Worm (Caenorhabditis elegans) whole organism, late embryonic: ENCODE measurements around the gene T16A1.10.

ENCODE experiments used
- C38D4.7 ChIP-seq: fragments of 200-800 bp; sonication (Bioruptor generic); optimal IDR thresholded peaks from 2 replicates; lab custom pipeline; 2018; ENCODE audit warnings: mild to moderate bottlenecking, missing genetic modification characterization, moderate library complexity, missing compliant biosample characterization
- K02D7.2 ChIP-seq: sonication (generic microtip); optimal IDR thresholded peaks from 2 replicates; lab custom pipeline; 2017; ENCODE audit warnings: mild to moderate bottlenecking, missing genetic modification characterization, missing compliant biosample characterization
- K09A11.1 ChIP-seq: sonication (generic microtip); optimal IDR thresholded peaks from 2 replicates; lab custom pipeline; 2017; ENCODE audit warnings: antibody characterized with exemption, mild to moderate bottlenecking, missing genetic modification characterization, missing compliant biosample characterization; ENCODE audit not compliant: insufficient read depth
- ahr-1 ChIP-seq: sonication (generic microtip); optimal IDR thresholded peaks from 2 replicates; lab custom pipeline; 2016; ENCODE audit warnings: missing genetic modification characterization, missing compliant biosample characterization
- ceh-14 ChIP-seq: sonication (generic microtip); optimal IDR thresholded peaks from 2 replicates; lab custom pipeline; 2016; ENCODE audit warnings: missing genotype, missing genetic modification characterization, missing compliant biosample characterization
- ceh-30 ChIP-seq: fragments of 150-350 bp; optimal IDR thresholded peaks from 2 replicates; lab custom pipeline; 2014; ENCODE audit warnings: missing biosample characterization, missing genetic modification characterization
- ceh-31 ChIP-seq: sonication (generic microtip); optimal IDR thresholded peaks from 2 replicates; lab custom pipeline; 2016; ENCODE audit warnings: missing genetic modification characterization, missing compliant biosample characterization
- ceh-45 ChIP-seq: fragments of 200-800 bp; sonication (Bioruptor generic); IDR thresholded peaks from 2 replicates; pipeline ENCODE4 v1.3.6; 2022; ENCODE audit warnings: missing genetic modification reagents, missing genetic modification characterization, missing compliant biosample characterization
- ceh-48 ChIP-seq: sonication (generic microtip); optimal IDR thresholded peaks from 2 replicates; lab custom pipeline; 2016; ENCODE audit warnings: missing genetic modification characterization, inconsistent platforms, missing compliant biosample characterization
- ceh-6 ChIP-seq: fragments of 200-800 bp; sonication (Bioruptor generic); optimal IDR thresholded peaks from 2 replicates; lab custom pipeline; 2018; ENCODE audit warnings: mild to moderate bottlenecking, missing genetic modification characterization, missing compliant biosample characterization
- ceh-9 ChIP-seq: sonication (generic microtip); optimal IDR thresholded peaks from 2 replicates; lab custom pipeline; 2016; ENCODE audit warnings: mild to moderate bottlenecking, missing genetic modification characterization, inconsistent platforms, missing compliant biosample characterization
- dmd-4 ChIP-seq: sonication (generic microtip); optimal IDR thresholded peaks from 2 replicates; lab custom pipeline; 2016; ENCODE audit warnings: borderline replicate concordance, missing genetic modification characterization, missing compliant biosample characterization
- dve-1 ChIP-seq: sonication (generic microtip); optimal IDR thresholded peaks from 2 replicates; lab custom pipeline; 2017; ENCODE audit warnings: antibody characterized with exemption, mild to moderate bottlenecking, missing genetic modification characterization, missing compliant biosample characterization
- eyg-1 ChIP-seq: sonication (generic microtip); optimal IDR thresholded peaks from 2 replicates; lab custom pipeline; 2016; ENCODE audit warnings: missing genotype, missing genetic modification characterization, missing compliant biosample characterization
- fax-1 ChIP-seq: sonication (generic microtip); optimal IDR thresholded peaks from 2 replicates; lab custom pipeline; 2016; ENCODE audit warnings: missing genotype, missing genetic modification characterization, missing compliant biosample characterization
- fkh-10 ChIP-seq: fragments of 150-350 bp; optimal IDR thresholded peaks from 2 replicates; lab custom pipeline; 2014; ENCODE audit warnings: missing biosample characterization, missing genetic modification reagents, missing genetic modification characterization
- fkh-6 ChIP-seq: sonication (generic microtip); optimal IDR thresholded peaks from 2 replicates; lab custom pipeline; 2016; ENCODE audit warnings: missing genetic modification characterization, missing compliant biosample characterization
- gmeb-2 ChIP-seq: sonication (generic microtip); optimal IDR thresholded peaks from 2 replicates; lab custom pipeline; 2016; ENCODE audit warnings: missing genetic modification characterization, inconsistent platforms, missing compliant biosample characterization
- hlh-15 ChIP-seq: sonication (generic microtip); optimal IDR thresholded peaks from 2 replicates; lab custom pipeline; 2016; ENCODE audit warnings: missing genetic modification characterization, missing compliant biosample characterization
- hlh-30 ChIP-seq: sonication (generic microtip); optimal IDR thresholded peaks from 2 replicates; lab custom pipeline; 2017; ENCODE audit warnings: antibody characterized with exemption, missing genetic modification characterization, missing compliant biosample characterization; ENCODE audit not compliant: insufficient read depth
- hlh-6 ChIP-seq: sonication (generic microtip); optimal IDR thresholded peaks from 2 replicates; lab custom pipeline; 2016; ENCODE audit warnings: missing genotype, missing genetic modification characterization, missing compliant biosample characterization
- hlh-8 ChIP-seq: sonication (generic microtip); optimal IDR thresholded peaks from 2 replicates; lab custom pipeline; 2016; ENCODE audit warnings: missing genotype, missing genetic modification characterization, missing compliant biosample characterization
- lim-6 ChIP-seq: sonication (generic microtip); optimal IDR thresholded peaks from 2 replicates; lab custom pipeline; 2016; ENCODE audit warnings: missing genetic modification characterization, missing compliant biosample characterization
- madf-2 ChIP-seq: sonication (generic microtip); optimal IDR thresholded peaks from 2 replicates; lab custom pipeline; 2017; ENCODE audit warnings: missing genetic modification characterization, missing compliant biosample characterization
- mec-3 ChIP-seq: sonication (generic microtip); optimal IDR thresholded peaks from 2 replicates; lab custom pipeline; 2016; ENCODE audit warnings: borderline replicate concordance, missing genetic modification characterization, missing compliant biosample characterization
- nfya-1 ChIP-seq: sonication (generic microtip); optimal IDR thresholded peaks from 2 replicates; lab custom pipeline; 2017; ENCODE audit warnings: missing genetic modification characterization, mild to moderate bottlenecking, missing compliant biosample characterization, antibody characterized with exemption, moderate library complexity
- nhr-11 ChIP-seq: fragments of 150-350 bp; optimal IDR thresholded peaks from 2 replicates; lab custom pipeline; 2014; ENCODE audit warnings: missing biosample characterization, missing genetic modification characterization
- nhr-232 ChIP-seq: sonication (generic microtip); optimal IDR thresholded peaks from 2 replicates; lab custom pipeline; 2016; ENCODE audit warnings: missing genetic modification characterization, missing compliant biosample characterization
- npax-4 ChIP-seq: sonication (generic microtip); optimal IDR thresholded peaks from 2 replicates; lab custom pipeline; 2016; ENCODE audit warnings: missing genetic modification characterization, missing compliant biosample characterization
- odd-2 ChIP-seq: sonication (generic microtip); optimal IDR thresholded peaks from 2 replicates; lab custom pipeline; 2017; ENCODE audit warnings: antibody characterized with exemption, mild to moderate bottlenecking, missing genetic modification characterization, missing compliant biosample characterization
- pag-3 ChIP-seq: sonication (generic microtip); optimal IDR thresholded peaks from 2 replicates; lab custom pipeline; 2016; ENCODE audit warnings: missing compliant biosample characterization, missing genetic modification characterization, borderline replicate concordance
- pat-9 ChIP-seq: fragments of 200-800 bp; sonication (Bioruptor generic); optimal IDR thresholded peaks from 2 replicates; lab custom pipeline; 2018; ENCODE audit warnings: mild to moderate bottlenecking, missing genetic modification characterization, moderate library complexity, missing compliant biosample characterization
- pax-1 ChIP-seq: fragments of 150-350 bp; optimal IDR thresholded peaks from 2 replicates; lab custom pipeline; 2014; ENCODE audit warnings: missing biosample characterization, missing genetic modification characterization
- pha-4 ChIP-seq: fragments of 150-350 bp; optimal IDR thresholded peaks from 2 replicates; lab custom pipeline; 2018; ENCODE audit warnings: missing biosample characterization, missing genetic modification reagents, missing genetic modification characterization
- pqm-1 ChIP-seq: sonication (generic microtip); optimal IDR thresholded peaks from 2 replicates; lab custom pipeline; 2016; ENCODE audit warnings: missing genetic modification characterization, missing compliant biosample characterization
- sox-2 ChIP-seq: fragments of 200-800 bp; sonication (Bioruptor generic); IDR thresholded peaks from 2 replicates; pipeline ENCODE4 v1.3.6; 2022; ENCODE audit warnings: missing genetic modification reagents, missing genetic modification characterization, missing compliant biosample characterization
- sox-4 ChIP-seq: sonication (generic microtip); optimal IDR thresholded peaks from 2 replicates; lab custom pipeline; 2017; ENCODE audit warnings: mild to moderate bottlenecking, missing genetic modification characterization, inconsistent platforms, missing compliant biosample characterization
- syd-9 ChIP-seq: sonication (generic microtip); optimal IDR thresholded peaks from 2 replicates; lab custom pipeline; 2016; ENCODE audit warnings: mild to moderate bottlenecking, missing genetic modification characterization, moderate library complexity, missing compliant biosample characterization
- tbx-2 ChIP-seq: sonication (generic microtip); optimal IDR thresholded peaks from 2 replicates; lab custom pipeline; 2016; ENCODE audit warnings: missing genetic modification characterization, missing compliant biosample characterization
- tbx-7 ChIP-seq: sonication (generic microtip); optimal IDR thresholded peaks from 2 replicates; lab custom pipeline; 2016; ENCODE audit warnings: missing genotype, missing genetic modification characterization, missing compliant biosample characterization
- unc-3 ChIP-seq, 2 experiments: fragments of 200-800 bp in 1 of 2; sonication (Bioruptor generic) in 1 of 2; sonication (generic microtip) in 1 of 2; conservative IDR thresholded peaks in 1 of 2; optimal IDR thresholded peaks in 1 of 2; 2 replicates each; pipeline versions ENCODE4 v1.3.6 to Lab custom; 2016 to 2022; ENCODE audit warnings: missing compliant biosample characterization in 2 of 2, missing genetic modification characterization in 2 of 2, missing genetic modification reagents in 1 of 2
- unc-55 ChIP-seq: sonication (generic microtip); optimal IDR thresholded peaks from 2 replicates; lab custom pipeline; 2017; ENCODE audit warnings: missing biosample characterization, missing genetic modification reagents, missing genetic modification characterization
- unc-86 ChIP-seq: sonication (generic microtip); optimal IDR thresholded peaks from 2 replicates; lab custom pipeline; 2016; ENCODE audit warnings: missing genetic modification characterization, missing compliant biosample characterization
- ztf-16 ChIP-seq: sonication (generic microtip); optimal IDR thresholded peaks from 2 replicates; lab custom pipeline; 2017; ENCODE audit warnings: missing genetic modification characterization, missing compliant biosample characterization

T16A1.10 gene

DNA sequence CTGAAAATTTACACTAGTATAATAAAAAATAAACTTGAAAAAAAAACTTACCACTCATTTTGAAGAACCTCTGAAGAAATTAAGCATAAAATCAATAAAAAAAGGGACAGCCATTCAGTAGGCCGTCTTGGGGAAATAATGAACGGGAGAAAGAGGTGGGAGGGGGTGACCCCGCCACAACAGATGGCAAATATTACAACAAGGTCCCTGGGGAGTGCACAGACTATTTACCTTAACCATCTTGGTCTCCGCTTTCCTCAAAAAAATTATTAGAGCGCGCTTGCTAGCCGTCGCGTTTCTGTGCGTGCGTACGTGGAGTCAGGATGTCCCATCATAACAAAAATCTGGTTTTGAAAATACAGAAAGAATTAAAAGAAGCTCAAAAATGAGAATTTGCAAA lies at the start of gene T16A1.10:
Gene T16A1.10 (minus strand): TSS at position 123 of the 400 bp plus-strand sequence.
- TF ChIP-seq pax-1 (tag; lab: Kevin White, UChicago) (no peak), madf-2 (tag; lab: Kevin White, UChicago) (no peak), dve-1 (tag; lab: Kevin White, UChicago) (no peak), ceh-14 (tag; lab: Kevin White, UChicago) (no peak), C38D4.7 (no peak), hlh-15 (tag; lab: Kevin White, UChicago) (no peak), fkh-6 (tag; lab: Kevin White, UChicago) (no peak)

DNA sequence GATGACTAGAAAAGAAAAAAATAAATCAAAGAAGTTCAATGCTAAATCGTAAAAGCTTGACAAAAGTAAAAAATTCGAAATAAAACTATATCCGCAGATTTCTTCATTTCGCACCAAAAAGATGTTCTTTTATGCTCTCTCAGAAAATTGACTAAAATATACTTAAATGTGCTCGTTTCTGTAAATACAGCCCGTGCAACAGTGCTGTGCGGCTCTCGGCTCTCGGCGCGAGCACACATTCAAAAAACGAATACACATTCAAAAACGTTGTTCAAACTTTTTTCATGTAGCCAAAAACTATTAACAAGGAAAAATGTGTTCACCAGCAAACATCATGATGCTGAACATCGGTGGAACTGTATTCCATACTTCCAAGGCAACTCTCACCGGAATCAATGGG lies 48.9 kb upstream of the T16A1.10 start, which contains the start of gene C40A11.3:
Gene C40A11.3 (plus strand): TSS at position 301 of the 400 bp plus-strand sequence.
- no peak for TF ChIP-seq syd-9
- no peak for TF ChIP-seq ceh-14 (tag; lab: Kevin White, UChicago)
- no peak for TF ChIP-seq pat-9 (tag; lab: Kevin White, UChicago)
- TF ChIP-seq pha-4 (tag; lab: Kevin White, UChicago) = no peak
- no peak for TF ChIP-seq eyg-1 (tag; lab: Kevin White, UChicago)
- no peak for TF ChIP-seq sox-2 (GFP tag; lab: Robert Waterston, UW)
- TF ChIP-seq ahr-1 = no peak
- TF ChIP-seq tbx-2 (tag; lab: Kevin White, UChicago) = no peak
- no peak for TF ChIP-seq K02D7.2 (tag; lab: Kevin White, UChicago)
- TF ChIP-seq tbx-7 (tag; lab: Kevin White, UChicago) = no peak
- TF ChIP-seq C38D4.7 = no peak
- TF ChIP-seq mec-3 (tag; lab: Kevin White, UChicago) = no peak
- no peak for TF ChIP-seq odd-2 (tag; lab: Kevin White, UChicago)
- TF ChIP-seq unc-3 (GFP tag; conservative IDR thresholded peaks at IDR 0.05; lab: Robert Waterston, UW) = no peak
- no peak for TF ChIP-seq unc-3 (tag; optimal IDR thresholded peaks at IDR 0.05; lab: Kevin White, UChicago)
- TF ChIP-seq sox-4 (tag; lab: Kevin White, UChicago) = no peak

DNA sequence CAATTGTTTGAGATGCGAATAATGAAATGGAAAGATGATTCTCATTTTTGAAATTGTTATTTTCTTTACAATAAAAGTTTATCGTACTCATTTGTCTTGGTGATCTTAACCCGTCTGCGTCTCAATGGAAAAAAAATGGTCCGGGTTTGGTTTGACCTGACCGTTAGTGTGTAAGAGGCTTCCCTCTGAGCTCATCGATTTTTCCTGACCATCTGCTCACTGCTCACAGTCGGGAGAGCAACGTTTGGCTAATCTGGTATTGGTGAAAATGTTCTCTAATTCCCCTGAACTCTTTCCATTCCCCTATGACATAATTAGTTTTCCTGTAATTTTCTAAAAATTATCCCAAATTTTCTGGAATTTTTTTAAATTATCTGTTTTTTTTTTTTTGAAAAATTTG lies 47.0 kb upstream of the T16A1.10 start:
- TF ChIP-seq fkh-10 (GFP tag; lab: Kevin White, UChicago) = no peak
- TF ChIP-seq hlh-6 = no peak
- TF ChIP-seq gmeb-2 = no peak
- TF ChIP-seq K02D7.2 (tag; lab: Kevin White, UChicago) = no peak
- TF ChIP-seq ceh-6 = no peak
- TF ChIP-seq pag-3 = no peak
- no peak for TF ChIP-seq hlh-30 (tag; lab: Kevin White, UChicago)
- no peak for TF ChIP-seq ceh-45 (GFP tag; lab: Robert Waterston, UW)
- no peak for TF ChIP-seq ceh-31 (tag; lab: Kevin White, UChicago)
- no peak for TF ChIP-seq ceh-9 (tag; lab: Kevin White, UChicago)
- TF ChIP-seq npax-4 (tag; lab: Kevin White, UChicago) = no peak
- TF ChIP-seq ceh-30 (tag; lab: Kevin White, UChicago) = no peak
- no peak for TF ChIP-seq fax-1 (tag; lab: Kevin White, UChicago)
- TF ChIP-seq ceh-48 (tag; lab: Kevin White, UChicago) = no peak

- peak; percentile 16 for TF ChIP-seq ceh-48 (tag; lab: Kevin White, UChicago)
- TF ChIP-seq ceh-9 (tag; lab: Kevin White, UChicago) = no peak
Measured at ce11 chrII:2137235-2137634, 45.3 kb upstream of the T16A1.10 start, which contains the start of gene C40A11.4. TSS of gene C40A11.4 (plus strand) at chrII:2137422.

ce11 chrII:2135604-2136003 lies 43.7 kb upstream of the T16A1.10 start, which contains the start of gene hpo-7:
TSS of gene hpo-7 (minus strand) at chrII:2135704.
- TF ChIP-seq nhr-232 (tag; lab: Kevin White, UChicago) = no peak
- TF ChIP-seq dmd-4 = no peak
- no peak for TF ChIP-seq unc-86
- no peak for TF ChIP-seq ztf-16 (tag; lab: Kevin White, UChicago)
- TF ChIP-seq pax-1 (tag; lab: Kevin White, UChicago) = no peak
- no peak for TF ChIP-seq hlh-6
- TF ChIP-seq nfya-1 = no peak
- TF ChIP-seq gmeb-2 = no peak
- TF ChIP-seq sox-4 (tag; lab: Kevin White, UChicago) = no peak
- no peak for TF ChIP-seq lim-6 (tag; lab: Kevin White, UChicago)
- no peak for TF ChIP-seq K09A11.1 (tag; lab: Kevin White, UChicago)
- no peak for TF ChIP-seq unc-3 (GFP tag; conservative IDR thresholded peaks at IDR 0.05; lab: Robert Waterston, UW)
- no peak for TF ChIP-seq unc-3 (tag; optimal IDR thresholded peaks at IDR 0.05; lab: Kevin White, UChicago)
- TF ChIP-seq ceh-30 (tag; lab: Kevin White, UChicago) = no peak
- TF ChIP-seq nhr-11 (tag; lab: Kevin White, UChicago) = no peak
- no peak for TF ChIP-seq fkh-10 (GFP tag; lab: Kevin White, UChicago)
- no peak for TF ChIP-seq unc-55
- TF ChIP-seq dve-1 (tag; lab: Kevin White, UChicago) = no peak
- no peak for TF ChIP-seq pqm-1 (tag; lab: Kevin White, UChicago)
- TF ChIP-seq hlh-8 (tag; lab: Kevin White, UChicago) = no peak
